Worm (Caenorhabditis elegans) whole organism, midembryonic: ENCODE results near the gene F55B12.10.

Source experiments
- T22C8.4 ChIP-seq: fragments of 200-800 bp; sonication (Bioruptor generic); IDR thresholded peaks from 2 replicates; pipeline ENCODE4 v1.3.6; 2022; ENCODE audit warnings: missing genetic modification characterization, missing compliant biosample characterization
- cog-1 ChIP-seq: sonication (generic microtip); optimal IDR thresholded peaks from 2 replicates; lab custom pipeline; 2016; ENCODE audit warnings: missing genetic modification characterization, missing compliant biosample characterization
- flt-1 ChIP-seq: fragments of 200-800 bp; sonication (Bioruptor generic); IDR thresholded peaks from 2 replicates; pipeline ENCODE4 v1.3.6; 2022; ENCODE audit warnings: missing genetic modification characterization, missing compliant biosample characterization
- klf-2 ChIP-seq: fragments of 200-800 bp; sonication (Bioruptor generic); conservative IDR thresholded peaks from 2 replicates; pipeline ENCODE4 v1.3.6; 2022; ENCODE audit warnings: missing genetic modification reagents, missing genetic modification characterization, missing compliant biosample characterization
- ref-1 ChIP-seq: fragments of 200-800 bp; sonication (Bioruptor generic); conservative IDR thresholded peaks from 2 replicates; pipeline ENCODE4 v1.3.6; 2022; ENCODE audit warnings: missing genetic modification reagents, missing genetic modification characterization, missing compliant biosample characterization
- tab-1 ChIP-seq: fragments of 200-800 bp; sonication (Bioruptor generic); IDR thresholded peaks from 2 replicates; pipeline ENCODE4 v1.3.6; 2022; ENCODE audit warnings: missing genetic modification characterization, missing compliant biosample characterization
- ztf-29 ChIP-seq: fragments of 200-800 bp; sonication (Bioruptor generic); IDR thresholded peaks from 2 replicates; pipeline ENCODE4 v1.3.6; 2022; ENCODE audit warnings: missing genetic modification reagents, missing genetic modification characterization, missing compliant biosample characterization

DNA sequence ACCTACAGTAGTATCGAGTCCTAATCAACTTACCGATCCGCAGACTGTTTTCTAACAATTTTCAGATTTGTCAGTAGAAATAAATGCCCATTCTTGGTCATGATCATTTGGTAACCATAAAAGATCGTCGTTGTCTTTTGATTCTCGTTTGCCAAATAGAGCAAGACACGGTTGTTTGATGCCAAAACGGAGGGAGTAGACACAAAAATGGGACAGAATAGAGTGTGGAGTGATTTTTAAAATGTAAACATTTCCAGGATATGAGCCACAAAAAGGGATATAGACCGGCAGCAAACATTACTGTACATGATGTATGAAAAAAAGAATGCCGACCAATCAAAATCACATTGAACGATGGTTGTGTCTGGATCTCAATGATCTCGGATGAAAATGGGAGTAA, 22.7 kb upstream of the F55B12.10 start, which contains the start of gene F55B12.2:
- TF ChIP-seq tab-1 (GFP tag; lab: Robert Waterston, UW), result no peak
- TF ChIP-seq flt-1 (GFP tag; lab: Robert Waterston, UW), result no peak
- TF ChIP-seq klf-2, result no peak
- TF ChIP-seq ref-1 (GFP tag; lab: Robert Waterston, UW), result no peak
- TF ChIP-seq ztf-29, result no peak
- no peak for TF ChIP-seq cog-1 (tag; lab: Kevin White, UChicago)
- TF ChIP-seq T22C8.4 (GFP tag; lab: Robert Waterston, UW), result no peak
